Fruit fly (Drosophila melanogaster): Measurements from ENCODE around the gene Pgk.

- no peak for TF ChIP-seq tll (GFP tag; optimal IDR thresholded peaks at IDR 0.05)
- no peak for TF ChIP-seq Gug (GFP tag; IDR thresholded peaks at IDR 0.05)
- TF ChIP-seq sim (GFP tag; IDR thresholded peaks at IDR 0.05), result no peak
- TF ChIP-seq Dbx (GFP tag; IDR thresholded peaks at IDR 0.05), result no peak
- TF ChIP-seq B-H2 (GFP tag; optimal IDR thresholded peaks at IDR 0.05), result no peak
- no peak for TF ChIP-seq CG13123 (GFP tag; optimal IDR thresholded peaks at IDR 0.05)
- TF ChIP-seq fd96Cb (tag; optimal IDR thresholded peaks at IDR 0.05), result no peak
- TF ChIP-seq CG6683 (GFP tag; optimal IDR thresholded peaks at IDR 0.05), result no peak
- peak; percentile 73 for TF ChIP-seq kni (GFP tag; optimal IDR thresholded peaks at IDR 0.05)
Measured at dm6 chr2L:2755323-2755695, 2.4 kb upstream of the Pgk start.
